Worm (Caenorhabditis elegans): ENCODE results near the gene Y43B11AR.3.
A peak's percentile ranks its signal among the peaks of the same experiment; 100 is the strongest.

Gene Y43B11AR.3

ce11 chrIV:7049672-7050206 lies 33.8 kb downstream of the Y43B11AR.3 start, which contains the start of gene nhr-105 (continued):
- no peak for TF ChIP-seq bed-1 (GFP tag; IDR thresholded peaks at IDR 0.05)

- TF ChIP-seq hsf-1 (GFP tag; IDR thresholded peaks at IDR 0.05) (peak; percentile 65), ZK185.1 (tag; optimal IDR thresholded peaks at IDR 0.05; ENCODE audit: poor library complexity, severe bottlenecking) (peak; percentile 17), F39B2.1 (GFP tag; IDR thresholded peaks at IDR 0.05) (no peak), F52B5.7 (tag; optimal IDR thresholded peaks at IDR 0.05) (no peak), madf-6 (GFP tag; IDR thresholded peaks at IDR 0.05) (no peak), pha-4 (tag; optimal IDR thresholded peaks at IDR 0.05) (peak; percentile 67), dpl-1 (GFP tag; optimal IDR thresholded peaks at IDR 0.05) (no peak), ama-1 (optimal IDR thresholded peaks at IDR 0.05) (peak; percentile 43), ama-1 (GFP tag; optimal IDR thresholded peaks at IDR 0.05) (no peak), chd-7 (tag; optimal IDR thresholded peaks at IDR 0.05) (no peak), T07F8.4 (tag; optimal IDR thresholded peaks at IDR 0.05) (no peak), lin-40 (tag; optimal IDR thresholded peaks at IDR 0.05) (peak; percentile 12), unc-62 (GFP tag; optimal IDR thresholded peaks at IDR 0.05) (peak; percentile 3)
These were observed 34.8 kb downstream of the Y43B11AR.3 start for ce11 chrIV:7048637-7049245.

- TF ChIP-seq ceh-58 (GFP tag; IDR thresholded peaks at IDR 0.05) (no peak), F52B5.7 (tag; optimal IDR thresholded peaks at IDR 0.05) (no peak), akir-1 (GFP tag; optimal IDR thresholded peaks at IDR 0.05) (no peak), rcor-1 (GFP tag; IDR thresholded peaks at IDR 0.05) (no peak), F23B12.7 (tag; optimal IDR thresholded peaks at IDR 0.05; ENCODE audit: insufficient read depth) (no peak), K11D2.4 (GFP tag; IDR thresholded peaks at IDR 0.05) (peak; percentile 39; the same call in 1 of the 2 replicates), B0019.2 (GFP tag; conservative IDR thresholded peaks at IDR 0.05) (no peak), sdz-38 (tag; optimal IDR thresholded peaks at IDR 0.05) (no peak), sea-2 (GFP tag; IDR thresholded peaks at IDR 0.05) (no peak), him-1 (tag; optimal IDR thresholded peaks at IDR 0.05) (no peak), Y53G8AR.9 (GFP tag; conservative IDR thresholded peaks at IDR 0.05) (0 out of 2 replicates have a peak, but pooled peaks have one; percentile 19), lsl-1 (GFP tag; optimal IDR thresholded peaks at IDR 0.05) (no peak), gei-17 (GFP tag; optimal IDR thresholded peaks at IDR 0.05) (no peak), nhr-90 (tag; optimal IDR thresholded peaks at IDR 0.05) (peak; percentile 5), hlh-12 (tag; optimal IDR thresholded peaks at IDR 0.05) (no peak), ztf-3 (GFP tag; optimal IDR thresholded peaks at IDR 0.05) (no peak), Y79H2A.3 (GFP tag; conservative IDR thresholded peaks at IDR 0.05) (no peak), F55B11.4 (tag; optimal IDR thresholded peaks at IDR 0.05; ENCODE audit: borderline replicate concordance, insufficient read depth) (no peak), lin-54 (GFP tag; optimal IDR thresholded peaks at IDR 0.05) (peak; percentile 39), bed-1 (GFP tag; IDR thresholded peaks at IDR 0.05) (no peak), B0261.1 (tag; optimal IDR thresholded peaks at IDR 0.05) (no peak), pha-4 (tag; optimal IDR thresholded peaks at IDR 0.05) (no peak), nhr-27 (tag; optimal IDR thresholded peaks at IDR 0.05) (no peak), repo-1 (tag; optimal IDR thresholded peaks at IDR 0.05) (peak; percentile 26), nhr-80 (tag; optimal IDR thresholded peaks at IDR 0.05) (peak; percentile 84), nhr-120 (GFP tag; IDR thresholded peaks at IDR 0.05) (no peak), somi-1 (GFP tag; optimal IDR thresholded peaks at IDR 0.05) (no peak), F57C9.4 (tag; optimal IDR thresholded peaks at IDR 0.05) (no peak), F49E8.2 (tag; optimal IDR thresholded peaks at IDR 0.05; ENCODE audit: insufficient read depth) (no peak), ZK185.1 (tag; optimal IDR thresholded peaks at IDR 0.05; ENCODE audit: poor library complexity, severe bottlenecking) (peak; percentile 70), T26A5.8 (tag; optimal IDR thresholded peaks at IDR 0.05) (no peak), unc-130 (GFP tag; optimal IDR thresholded peaks at IDR 0.05) (no peak), madf-10 (tag; optimal IDR thresholded peaks at IDR 0.05) (no peak), F57A8.1 (GFP tag; optimal IDR thresholded peaks at IDR 0.05) (no peak), attf-6 (GFP tag; IDR thresholded peaks at IDR 0.05) (no peak)
These were observed 35.7 kb downstream of the Y43B11AR.3 start for ce11 chrIV:7047762-7048178.
